Fruit fly (Drosophila melanogaster): ENCODE results near the gene CG33640.

Gene CG33640

dm6 chr2L:13545678-13546077 is 18.0 kb downstream of the CG33640 start:
- no peak for TF ChIP-seq Jra (GFP tag; optimal IDR thresholded peaks at IDR 0.05)
- no peak for TF ChIP-seq Vsx2 (GFP tag; optimal IDR thresholded peaks at IDR 0.05; ENCODE audit: partially characterized antibody)
- no peak for TF ChIP-seq psq (GFP tag; optimal IDR thresholded peaks at IDR 0.05)
- TF ChIP-seq Dfd (GFP tag; optimal IDR thresholded peaks at IDR 0.05) = no peak
- TF ChIP-seq usp (GFP tag; optimal IDR thresholded peaks at IDR 0.05) = no peak
- no peak for TF ChIP-seq ey (GFP tag; optimal IDR thresholded peaks at IDR 0.05)
- TF ChIP-seq Myc (optimal IDR thresholded peaks at IDR 0.05) = no peak
- TF ChIP-seq lola (GFP tag; optimal IDR thresholded peaks at IDR 0.05) = no peak
- TF ChIP-seq rgr (GFP tag; optimal IDR thresholded peaks at IDR 0.05) = no peak
- no peak for TF ChIP-seq h (GFP tag; optimal IDR thresholded peaks at IDR 0.05)
- no peak for TF ChIP-seq dl (GFP tag; optimal IDR thresholded peaks at IDR 0.05; ENCODE audit: insufficient read depth in 1 of 2, partially characterized antibody in 2 of 2)
- TF ChIP-seq tai (GFP tag; optimal IDR thresholded peaks at IDR 0.05) = no peak
- no peak for TF ChIP-seq Mio (GFP tag; optimal IDR thresholded peaks at IDR 0.05)
- TF ChIP-seq OdsH (GFP tag; optimal IDR thresholded peaks at IDR 0.05) = no peak
- TF ChIP-seq Hr78 (GFP tag; optimal IDR thresholded peaks at IDR 0.05) = no peak
- TF ChIP-seq Rel (GFP tag; optimal IDR thresholded peaks at IDR 0.05) = no peak
- no peak for TF ChIP-seq Rel (tag; optimal IDR thresholded peaks at IDR 0.05)
- no peak for TF ChIP-seq HLH106 (tag; optimal IDR thresholded peaks at IDR 0.05)
- no peak for TF ChIP-seq pan (optimal IDR thresholded peaks at IDR 0.05)

DNA sequence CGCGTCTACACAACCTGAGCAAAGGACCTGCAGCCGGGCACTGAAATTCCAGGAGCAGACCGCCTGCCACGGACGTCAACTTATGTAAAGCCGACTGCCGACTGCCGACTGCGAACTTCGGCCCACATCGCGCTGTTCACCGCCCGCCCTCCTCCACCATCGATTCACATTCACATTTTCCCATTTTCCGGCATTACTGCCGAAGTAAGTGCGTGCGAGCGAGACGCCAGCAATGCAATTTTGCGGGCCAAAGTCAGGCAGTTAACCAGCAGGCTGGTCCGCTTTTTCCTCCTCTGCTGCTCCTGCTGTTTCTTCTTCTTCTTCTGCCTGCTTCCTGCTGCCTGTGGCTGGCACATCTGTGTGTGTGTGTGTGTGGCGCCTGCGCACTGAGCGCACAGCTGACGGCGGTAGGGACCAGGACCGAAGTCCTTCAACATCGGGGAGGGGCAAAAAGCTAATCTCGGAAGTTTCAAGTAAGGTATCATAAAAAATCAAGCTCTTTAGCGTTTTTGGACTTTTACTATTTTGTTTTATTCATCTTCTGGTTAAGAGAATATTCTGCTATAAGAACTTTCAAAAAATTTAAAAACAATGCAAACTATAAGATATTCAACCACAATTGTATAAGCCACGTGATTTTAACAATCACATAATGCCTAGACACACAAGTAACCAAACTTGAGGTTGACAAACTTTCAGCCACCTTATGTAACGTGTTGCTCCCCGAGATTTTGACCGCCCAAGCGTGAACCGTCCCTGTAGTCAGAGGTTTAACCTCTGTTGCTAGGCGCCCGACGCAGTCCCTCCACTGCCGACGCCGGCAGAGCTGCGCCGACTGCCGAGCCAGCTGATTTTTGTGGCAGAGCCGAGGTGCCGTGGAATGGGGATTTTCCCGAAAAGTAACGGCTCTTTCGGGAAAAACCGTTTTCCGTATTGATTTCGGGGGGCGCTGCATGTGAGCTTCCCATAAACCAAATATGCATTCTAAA is 20.4 kb downstream of the CG33640 start:
- TF ChIP-seq Vsx2 (GFP tag; optimal IDR thresholded peaks at IDR 0.05; ENCODE audit: partially characterized antibody) = no peak
- TF ChIP-seq Jra (GFP tag; optimal IDR thresholded peaks at IDR 0.05) = peak; percentile 52
- TF ChIP-seq N (GFP tag; optimal IDR thresholded peaks at IDR 0.05) = no peak
- no peak for TF ChIP-seq Dfd (GFP tag; optimal IDR thresholded peaks at IDR 0.05)
- TF ChIP-seq dsf (GFP tag; optimal IDR thresholded peaks at IDR 0.05; ENCODE audit: borderline replicate concordance) = no peak
- TF ChIP-seq rgr (GFP tag; optimal IDR thresholded peaks at IDR 0.05) = peak; percentile 61
- TF ChIP-seq GATAd (GFP tag; optimal IDR thresholded peaks at IDR 0.05) = no peak
- peak in 1 of 2 experiments; percentile 82 for TF ChIP-seq foxo (GFP tag; optimal IDR thresholded peaks at IDR 0.05)
- TF ChIP-seq Hr83 (GFP tag; optimal IDR thresholded peaks at IDR 0.05; ENCODE audit: poor library complexity, severe bottlenecking) = no peak
- TF ChIP-seq CG32264 (GFP tag; optimal IDR thresholded peaks at IDR 0.05) = no peak
- no peak for TF ChIP-seq Mio (GFP tag; optimal IDR thresholded peaks at IDR 0.05)
- no peak for TF ChIP-seq Abd-B (GFP tag; optimal IDR thresholded peaks at IDR 0.05)
- TF ChIP-seq psq (GFP tag; optimal IDR thresholded peaks at IDR 0.05) = peak; percentile 51
- TF ChIP-seq brk (GFP tag; optimal IDR thresholded peaks at IDR 0.05) = no peak
- no peak for TF ChIP-seq Myc (optimal IDR thresholded peaks at IDR 0.05)
- peak; percentile 75 for TF ChIP-seq ey (GFP tag; optimal IDR thresholded peaks at IDR 0.05)
- TF ChIP-seq Rel (GFP tag; optimal IDR thresholded peaks at IDR 0.05) = no peak
- peak; percentile 69 for TF ChIP-seq Rel (tag; optimal IDR thresholded peaks at IDR 0.05)
- TF ChIP-seq br (GFP tag; optimal IDR thresholded peaks at IDR 0.05) = peak; percentile 69
- no peak for TF ChIP-seq sage (GFP tag; optimal IDR thresholded peaks at IDR 0.05)
- peak; percentile 74 for TF ChIP-seq HLH106 (tag; optimal IDR thresholded peaks at IDR 0.05)
- peak; percentile 84 for TF ChIP-seq fru (GFP tag; optimal IDR thresholded peaks at IDR 0.05)
- TF ChIP-seq lola (GFP tag; optimal IDR thresholded peaks at IDR 0.05) = no peak
- peak; percentile 50 for TF ChIP-seq Hnf4 (GFP tag; optimal IDR thresholded peaks at IDR 0.05)
- TF ChIP-seq usp (GFP tag; optimal IDR thresholded peaks at IDR 0.05) = no peak
- TF ChIP-seq sv (GFP tag; optimal IDR thresholded peaks at IDR 0.05) = peak; percentile 26
- peak; percentile 68 for TF ChIP-seq Sp1 (GFP tag; optimal IDR thresholded peaks at IDR 0.05)
- TF ChIP-seq pan (optimal IDR thresholded peaks at IDR 0.05) = no peak
- TF ChIP-seq CrebA (GFP tag; optimal IDR thresholded peaks at IDR 0.05; ENCODE audit: borderline replicate concordance) = no peak
- TF ChIP-seq CG9705 (GFP tag; optimal IDR thresholded peaks at IDR 0.05) = peak; percentile 47
- peak; percentile 81 for TF ChIP-seq h (GFP tag; optimal IDR thresholded peaks at IDR 0.05)
- TF ChIP-seq Dif (GFP tag; optimal IDR thresholded peaks at IDR 0.05; ENCODE audit: partially characterized antibody) = no peak
- TF ChIP-seq woc (GFP tag; optimal IDR thresholded peaks at IDR 0.05) = peak; percentile 73
- peak; percentile 78 for TF ChIP-seq dmrt93B (GFP tag; optimal IDR thresholded peaks at IDR 0.05)
- TF ChIP-seq tai (GFP tag; optimal IDR thresholded peaks at IDR 0.05) = peak; percentile 53
- TF ChIP-seq dl (GFP tag; optimal IDR thresholded peaks at IDR 0.05; ENCODE audit: insufficient read depth in 1 of 2, partially characterized antibody in 2 of 2) = no peak
- TF ChIP-seq jim (GFP tag; optimal IDR thresholded peaks at IDR 0.05) = no peak
- TF ChIP-seq Hr78 (GFP tag; optimal IDR thresholded peaks at IDR 0.05) = no peak
- peak; percentile 66 for TF ChIP-seq OdsH (GFP tag; optimal IDR thresholded peaks at IDR 0.05)

All from whole organism, wandering third instar larva.